Worm (Caenorhabditis elegans) whole organism, mixed stage, embryonic: ENCODE data around the gene piki-1.

Experiments
- blmp-1 ChIP-seq: fragments of 150-350 bp; optimal IDR thresholded peaks from 2 replicates; lab custom pipeline; 2014; ENCODE audit warnings: missing biosample characterization, missing genetic modification characterization
- elt-3 ChIP-seq: fragments of 150-350 bp; optimal IDR thresholded peaks from 2 replicates; lab custom pipeline; 2014; ENCODE audit warnings: missing biosample characterization, missing genetic modification characterization
- hlh-1 ChIP-seq: fragments of 150-350 bp; optimal IDR thresholded peaks from 2 replicates; lab custom pipeline; 2014; ENCODE audit warnings: missing biosample characterization, missing genetic modification reagents, missing genetic modification characterization
- lin-13 ChIP-seq: fragments of 150-350 bp; optimal IDR thresholded peaks from 2 replicates; lab custom pipeline; 2014; ENCODE audit warnings: missing biosample characterization, missing genetic modification characterization
- lin-32 ChIP-seq: fragments of 200-800 bp; sonication (Bioruptor generic); optimal IDR thresholded peaks from 2 replicates; lab custom pipeline; 2018; ENCODE audit warnings: mild to moderate bottlenecking, missing genetic modification characterization, missing compliant biosample characterization
- lsy-2 ChIP-seq: fragments of 150-350 bp; optimal IDR thresholded peaks from 2 replicates; lab custom pipeline; 2014; ENCODE audit warnings: missing biosample characterization, missing genetic modification characterization
- nhr-12 ChIP-seq: fragments of 150-350 bp; optimal IDR thresholded peaks from 2 replicates; lab custom pipeline; 2014; ENCODE audit warnings: missing biosample characterization, missing genetic modification characterization
- nhr-28 ChIP-seq: fragments of 150-350 bp; optimal IDR thresholded peaks from 2 replicates; lab custom pipeline; 2014; ENCODE audit warnings: missing biosample characterization, missing genetic modification characterization
- sem-2 ChIP-seq: fragments of 200-800 bp; sonication (Bioruptor generic); optimal IDR thresholded peaks from 2 replicates; lab custom pipeline; 2018; ENCODE audit warnings: mild to moderate bottlenecking, missing genetic modification characterization, missing compliant biosample characterization
- snpc-4 ChIP-seq: fragments of 150-350 bp; optimal IDR thresholded peaks from 2 replicates; lab custom pipeline; 2014; ENCODE audit warnings: missing biosample characterization, missing genetic modification characterization
- unc-39 ChIP-seq: fragments of 150-350 bp; optimal IDR thresholded peaks from 2 replicates; lab custom pipeline; 2014; ENCODE audit warnings: missing biosample characterization, missing genetic modification characterization
- unc-62 ChIP-seq: fragments of 150-350 bp; optimal IDR thresholded peaks from 2 replicates; lab custom pipeline; 2014; ENCODE audit warnings: missing biosample characterization, missing genetic modification reagents, missing genetic modification characterization
- ztf-11 ChIP-seq: fragments of 150-350 bp; optimal IDR thresholded peaks from 2 replicates; lab custom pipeline; 2014; ENCODE audit warnings: missing biosample characterization, missing genetic modification characterization

- no peak for TF ChIP-seq snpc-4 (tag; lab: Kevin White, UChicago)
- no peak for TF ChIP-seq hlh-1 (tag; lab: Kevin White, UChicago)
- no peak for TF ChIP-seq lsy-2 (tag; lab: Kevin White, UChicago)
- no peak for TF ChIP-seq unc-39 (tag; lab: Kevin White, UChicago)
- no peak for TF ChIP-seq ztf-11 (tag; lab: Kevin White, UChicago)
- no peak for TF ChIP-seq nhr-28 (tag; lab: Kevin White, UChicago)
- no peak for TF ChIP-seq nhr-12
- TF ChIP-seq lin-13: no peak
- no peak for TF ChIP-seq sem-2 (GFP tag; lab: Kevin White, UChicago)
- TF ChIP-seq elt-3 (tag; lab: Kevin White, UChicago): no peak
- no peak for TF ChIP-seq lin-32
- TF ChIP-seq blmp-1: no peak
- TF ChIP-seq unc-62: no peak
Measured at ce11 chrX:15199052-15199451, 47.1 kb downstream of the piki-1 start, which contains the start of gene snt-7.
